Worm (Caenorhabditis elegans) whole organism, midembryonic: ENCODE measurements around the gene dlat-1.

ENCODE experiments used
- T22C8.4 ChIP-seq: fragments of 200-800 bp; sonication (Bioruptor generic); IDR thresholded peaks from 2 replicates; pipeline ENCODE4 v1.3.6; 2022; ENCODE audit warnings: missing genetic modification characterization, missing compliant biosample characterization
- cog-1 ChIP-seq: sonication (generic microtip); optimal IDR thresholded peaks from 2 replicates; lab custom pipeline; 2016; ENCODE audit warnings: missing genetic modification characterization, missing compliant biosample characterization
- flt-1 ChIP-seq: fragments of 200-800 bp; sonication (Bioruptor generic); IDR thresholded peaks from 2 replicates; pipeline ENCODE4 v1.3.6; 2022; ENCODE audit warnings: missing genetic modification characterization, missing compliant biosample characterization
- klf-2 ChIP-seq: fragments of 200-800 bp; sonication (Bioruptor generic); conservative IDR thresholded peaks from 2 replicates; pipeline ENCODE4 v1.3.6; 2022; ENCODE audit warnings: missing genetic modification reagents, missing genetic modification characterization, missing compliant biosample characterization
- ref-1 ChIP-seq: fragments of 200-800 bp; sonication (Bioruptor generic); conservative IDR thresholded peaks from 2 replicates; pipeline ENCODE4 v1.3.6; 2022; ENCODE audit warnings: missing genetic modification reagents, missing genetic modification characterization, missing compliant biosample characterization
- tab-1 ChIP-seq: fragments of 200-800 bp; sonication (Bioruptor generic); IDR thresholded peaks from 2 replicates; pipeline ENCODE4 v1.3.6; 2022; ENCODE audit warnings: missing genetic modification characterization, missing compliant biosample characterization
- ztf-29 ChIP-seq: fragments of 200-800 bp; sonication (Bioruptor generic); IDR thresholded peaks from 2 replicates; pipeline ENCODE4 v1.3.6; 2022; ENCODE audit warnings: missing genetic modification reagents, missing genetic modification characterization, missing compliant biosample characterization

ce11 chrV:14484582-14484981 lies 37.5 kb upstream of the dlat-1 start, which contains the start of gene R02D5.4:
- no peak for TF ChIP-seq klf-2
- TF ChIP-seq cog-1 (tag; lab: Kevin White, UChicago): no peak
- TF ChIP-seq T22C8.4: no peak
- no peak for TF ChIP-seq tab-1 (GFP tag; lab: Robert Waterston, UW)
- no peak for TF ChIP-seq ref-1
- no peak for TF ChIP-seq flt-1 (GFP tag; lab: Robert Waterston, UW)
- TF ChIP-seq ztf-29 (GFP tag; lab: Robert Waterston, UW): no peak
